Worm (Caenorhabditis elegans) whole organism, late embryonic: ENCODE measurements around the gene F45E12.6.

ENCODE experiments used
- ceh-18 ChIP-seq: sonication (generic microtip); optimal IDR thresholded peaks from 2 replicates; lab custom pipeline; 2016; ENCODE audit warnings: missing genetic modification characterization, missing compliant biosample characterization
- ets-4 ChIP-seq: sonication (generic microtip); optimal IDR thresholded peaks from 2 replicates; lab custom pipeline; 2016; ENCODE audit warnings: missing genetic modification characterization, missing compliant biosample characterization
- hlh-6 ChIP-seq: sonication (generic microtip); optimal IDR thresholded peaks from 2 replicates; lab custom pipeline; 2016; ENCODE audit warnings: missing genotype, missing genetic modification characterization, missing compliant biosample characterization
- lin-11 ChIP-seq: fragments of 200-800 bp; sonication (Bioruptor generic); optimal IDR thresholded peaks from 2 replicates; lab custom pipeline; 2018; ENCODE audit warnings: mild to moderate bottlenecking, missing genetic modification characterization, missing compliant biosample characterization
- pha-4 ChIP-seq: fragments of 150-350 bp; optimal IDR thresholded peaks from 2 replicates; lab custom pipeline; 2018; ENCODE audit warnings: missing biosample characterization, missing genetic modification reagents, missing genetic modification characterization
- unc-3 ChIP-seq, 2 experiments: fragments of 200-800 bp in 1 of 2; sonication (Bioruptor generic) in 1 of 2; sonication (generic microtip) in 1 of 2; conservative IDR thresholded peaks in 1 of 2; optimal IDR thresholded peaks in 1 of 2; 2 replicates each; pipeline versions ENCODE4 v1.3.6 to Lab custom; 2016 to 2022; ENCODE audit warnings: missing compliant biosample characterization in 2 of 2, missing genetic modification characterization in 2 of 2, missing genetic modification reagents in 1 of 2
- unc-42 ChIP-seq: sonication (generic microtip); optimal IDR thresholded peaks from 2 replicates; lab custom pipeline; 2016; ENCODE audit warnings: missing genotype, missing genetic modification characterization, missing compliant biosample characterization

- TF ChIP-seq lin-11 (tag; lab: Kevin White, UChicago), result no peak
- TF ChIP-seq hlh-6 (tag; lab: Kevin White, UChicago), result no peak
- TF ChIP-seq unc-3 (GFP tag; conservative IDR thresholded peaks at IDR 0.05; lab: Robert Waterston, UW), result no peak
- no peak for TF ChIP-seq unc-3 (tag; optimal IDR thresholded peaks at IDR 0.05; lab: Kevin White, UChicago)
- no peak for TF ChIP-seq pha-4 (tag; lab: Kevin White, UChicago)
- no peak for TF ChIP-seq unc-42 (tag; lab: Kevin White, UChicago)
- TF ChIP-seq ets-4 (tag; lab: Kevin White, UChicago), result no peak
- no peak for TF ChIP-seq ceh-18
Measured at ce11 chrII:7283063-7283462, 30.9 kb downstream of the F45E12.6 start.
